Worm (Caenorhabditis elegans) whole organism, mixed stage, embryonic: ENCODE data around the gene fut-4.

Source experiments
- ceh-39 ChIP-seq: fragments of 150-350 bp; optimal IDR thresholded peaks from 2 replicates; lab custom pipeline; 2014; ENCODE audit warnings: missing biosample characterization, missing genetic modification characterization
- drap-1 ChIP-seq: fragments of 200-800 bp; sonication (Bioruptor generic); optimal IDR thresholded peaks from 3 replicates; lab custom pipeline; 2018; ENCODE audit warnings: mild to moderate bottlenecking, missing genetic modification characterization, missing compliant biosample characterization
- hlh-1 ChIP-seq: fragments of 150-350 bp; optimal IDR thresholded peaks from 2 replicates; lab custom pipeline; 2014; ENCODE audit warnings: missing biosample characterization, missing genetic modification reagents, missing genetic modification characterization
- lin-13 ChIP-seq: fragments of 150-350 bp; optimal IDR thresholded peaks from 2 replicates; lab custom pipeline; 2014; ENCODE audit warnings: missing biosample characterization, missing genetic modification characterization
- nhr-12 ChIP-seq: fragments of 150-350 bp; optimal IDR thresholded peaks from 2 replicates; lab custom pipeline; 2014; ENCODE audit warnings: missing biosample characterization, missing genetic modification characterization
- nhr-237 ChIP-seq: fragments of 150-350 bp; optimal IDR thresholded peaks from 2 replicates; lab custom pipeline; 2014; ENCODE audit warnings: missing biosample characterization, missing genetic modification characterization
- sem-2 ChIP-seq: fragments of 200-800 bp; sonication (Bioruptor generic); optimal IDR thresholded peaks from 2 replicates; lab custom pipeline; 2018; ENCODE audit warnings: mild to moderate bottlenecking, missing genetic modification characterization, missing compliant biosample characterization
- snpc-4 ChIP-seq: fragments of 150-350 bp; optimal IDR thresholded peaks from 2 replicates; lab custom pipeline; 2014; ENCODE audit warnings: missing biosample characterization, missing genetic modification characterization
- unc-62 ChIP-seq: fragments of 150-350 bp; optimal IDR thresholded peaks from 2 replicates; lab custom pipeline; 2014; ENCODE audit warnings: missing biosample characterization, missing genetic modification reagents, missing genetic modification characterization

- TF ChIP-seq snpc-4 (tag; lab: Kevin White, UChicago) (no peak), hlh-1 (tag; lab: Kevin White, UChicago) (no peak), sem-2 (GFP tag; lab: Kevin White, UChicago) (no peak), nhr-12 (tag; lab: Kevin White, UChicago) (no peak), ceh-39 (tag; lab: Kevin White, UChicago) (no peak), drap-1 (GFP tag; lab: Kevin White, UChicago) (no peak), unc-62 (GFP tag; lab: Kevin White, UChicago) (no peak), nhr-237 (no peak), lin-13 (no peak)
Measured at ce11 chrII:2871816-2872215, 49.5 kb upstream of the fut-4 start, which contains the start of gene Y110A2AL.10.
